Fruit fly (Drosophila melanogaster): ENCODE measurements around the gene CG31459.

DNA sequence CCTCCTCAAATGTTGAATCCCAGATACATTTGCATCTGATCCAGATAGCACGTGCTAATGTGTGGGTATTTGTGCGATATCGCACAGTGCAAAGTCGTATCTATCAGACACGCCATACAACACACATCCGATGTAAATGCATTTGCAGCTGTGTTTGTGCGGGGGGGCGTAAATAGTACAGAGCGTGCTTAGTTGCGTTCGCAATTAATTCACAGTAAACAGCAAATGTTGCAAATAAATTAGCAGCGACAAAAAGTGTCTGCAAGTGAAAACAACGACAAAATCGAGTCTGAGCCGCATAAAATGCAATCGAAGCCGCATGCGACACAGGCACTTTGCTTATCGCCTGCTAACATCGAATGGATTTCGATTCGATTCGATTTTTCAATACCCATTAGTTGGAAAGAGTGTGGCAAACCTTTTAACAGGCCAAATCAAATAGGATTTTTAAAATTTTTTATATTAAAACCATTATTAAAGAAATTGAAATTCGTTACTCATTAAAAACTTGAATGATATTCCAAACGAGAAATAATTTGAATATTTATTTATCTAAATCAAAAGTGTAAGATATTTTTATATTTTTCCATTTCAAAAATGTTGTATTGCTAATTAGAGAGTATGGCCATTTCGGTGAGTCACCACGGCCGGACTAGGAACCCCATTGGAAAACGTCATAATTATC lies 32.8 kb upstream of the CG31459 start:
- TF ChIP-seq Hr83 (GFP tag; optimal IDR thresholded peaks at IDR 0.05; ENCODE audit: poor library complexity, severe bottlenecking) (no peak), usp (GFP tag; optimal IDR thresholded peaks at IDR 0.05) (no peak), N (GFP tag; optimal IDR thresholded peaks at IDR 0.05) (no peak), CrebA (GFP tag; optimal IDR thresholded peaks at IDR 0.05; ENCODE audit: borderline replicate concordance) (no peak), CG32264 (GFP tag; optimal IDR thresholded peaks at IDR 0.05) (no peak), ey (GFP tag; optimal IDR thresholded peaks at IDR 0.05) (no peak), lola (GFP tag; optimal IDR thresholded peaks at IDR 0.05) (no peak), Myc (optimal IDR thresholded peaks at IDR 0.05) (no peak), tai (GFP tag; optimal IDR thresholded peaks at IDR 0.05) (no peak)
